Worm (Caenorhabditis elegans): ENCODE results near the gene C07D10.1.

ce11 chrII:7356326-7356725 lies 42.5 kb upstream of the C07D10.1 start, which contains the start of gene haf-2:
- no peak for TF ChIP-seq F13H6.1 (tag; optimal IDR thresholded peaks at IDR 0.05)
- TF ChIP-seq C38D4.7 (GFP tag; optimal IDR thresholded peaks at IDR 0.05): no peak

Data from whole organism, late embryonic.